Fruit fly (Drosophila melanogaster) whole organism, embryonic: ENCODE measurements around the gene CG14327.
A peak's percentile ranks its signal among the peaks of the same experiment; 100 is the strongest.

Source experiments
- CG10979 ChIP-seq: fragments of 200-800 bp; sonication (Bioruptor generic); optimal IDR thresholded peaks from 2 replicates; lab custom pipeline; 2018; ENCODE audit warnings: missing biosample characterization, mild to moderate bottlenecking, missing genetic modification characterization, moderate library complexity
- CG11504 ChIP-seq: fragments of 200-800 bp; sonication (Bioruptor generic); optimal IDR thresholded peaks from 3 replicates; lab custom pipeline; 2019; ENCODE audit warnings: missing biosample characterization, mild to moderate bottlenecking, missing genetic modification characterization, moderate library complexity
- CG12299 ChIP-seq: fragments of 200-800 bp; sonication (Bioruptor generic); optimal IDR thresholded peaks from 2 replicates; lab custom pipeline; 2018; ENCODE audit warnings: missing biosample characterization, mild to moderate bottlenecking, missing genetic modification characterization
- CG16815 ChIP-seq: fragments of 200-800 bp; sonication (Bioruptor generic); optimal IDR thresholded peaks from 3 replicates; lab custom pipeline; 2017; ENCODE audit warnings: missing biosample characterization, mild to moderate bottlenecking, missing genetic modification characterization
- CG17829 ChIP-seq: fragments of 200-800 bp; optimal IDR thresholded peaks from 2 replicates; lab custom pipeline; 2019; ENCODE audit warnings: missing biosample characterization, mild to moderate bottlenecking, missing genetic modification characterization, moderate library complexity
- CG17912 ChIP-seq: fragments of 200-800 bp; sonication (Bioruptor generic); optimal IDR thresholded peaks from 2 replicates; lab custom pipeline; 2018; ENCODE audit warnings: missing biosample characterization, mild to moderate bottlenecking, missing genetic modification characterization
- CG18262 ChIP-seq: fragments of 200-800 bp; optimal IDR thresholded peaks from 3 replicates; lab custom pipeline; 2019; ENCODE audit warnings: missing biosample characterization, mild to moderate bottlenecking, missing genetic modification characterization, moderate library complexity
- CG18764 ChIP-seq: fragments of 200-800 bp; sonication (Bioruptor generic); optimal IDR thresholded peaks from 3 replicates; lab custom pipeline; 2016; ENCODE audit warnings: missing biosample characterization, missing genetic modification characterization
- CG2202 ChIP-seq: fragments of 200-800 bp; sonication (Bioruptor generic); optimal IDR thresholded peaks from 2 replicates; lab custom pipeline; 2018; ENCODE audit warnings: missing biosample characterization, mild to moderate bottlenecking, missing genetic modification characterization
- CG2712 ChIP-seq: fragments of 200-800 bp; optimal IDR thresholded peaks from 3 replicates; lab custom pipeline; 2019; ENCODE audit warnings: missing biosample characterization, mild to moderate bottlenecking, missing genetic modification characterization, moderate library complexity
- CG32772 ChIP-seq: fragments of 200-800 bp; sonication (Bioruptor generic); IDR thresholded peaks from 2 replicates; pipeline ENCODE4 v1.3.6; 2022; ENCODE audit warnings: missing biosample characterization, missing genetic modification characterization
- CG3407 ChIP-seq: fragments of 200-800 bp; sonication (Bioruptor generic); optimal IDR thresholded peaks from 2 replicates; lab custom pipeline; 2018; ENCODE audit warnings: missing biosample characterization, mild to moderate bottlenecking, missing genetic modification characterization
- CG34224 ChIP-seq: fragments of 200-800 bp; sonication (Bioruptor generic); IDR thresholded peaks from 3 replicates; pipeline ENCODE4 v1.3.6; 2022; ENCODE audit warnings: missing biosample characterization, missing genetic modification characterization; ENCODE audit not compliant: partially characterized antibody
- CG3838 ChIP-seq: fragments of 200-800 bp; sonication (Bioruptor generic); optimal IDR thresholded peaks from 3 replicates; lab custom pipeline; 2016; ENCODE audit warnings: missing biosample characterization, missing genetic modification characterization
- CG4360 ChIP-seq: fragments of 200-800 bp; sonication (Bioruptor generic); IDR thresholded peaks from 2 replicates; pipeline ENCODE4 v1.3.6; 2022; ENCODE audit warnings: missing biosample characterization, missing genetic modification characterization
- CG7987 ChIP-seq: fragments of 200-800 bp; sonication (Bioruptor generic); optimal IDR thresholded peaks from 2 replicates; lab custom pipeline; 2018; ENCODE audit warnings: missing biosample characterization, mild to moderate bottlenecking, missing genetic modification characterization, moderate library complexity
- CG8924 ChIP-seq: fragments of 200-800 bp; optimal IDR thresholded peaks from 3 replicates; lab custom pipeline; 2019; ENCODE audit warnings: missing biosample characterization, mild to moderate bottlenecking, missing genetic modification characterization, moderate library complexity
- CG9215 ChIP-seq: fragments of 200-800 bp; sonication (Bioruptor generic); IDR thresholded peaks from 2 replicates; pipeline ENCODE4 v1.3.6; 2022; ENCODE audit warnings: missing biosample characterization, missing genetic modification characterization
- CrebB ChIP-seq: fragments of 200-800 bp; sonication (Bioruptor generic); optimal IDR thresholded peaks from 3 replicates; lab custom pipeline; 2018; ENCODE audit warnings: missing biosample characterization, mild to moderate bottlenecking, missing genetic modification characterization
- NfI ChIP-seq: fragments of 200-800 bp; sonication (Bioruptor generic); optimal IDR thresholded peaks from 3 replicates; lab custom pipeline; 2018; ENCODE audit warnings: missing biosample characterization, mild to moderate bottlenecking, missing genetic modification characterization, moderate library complexity
- Sry-δ ChIP-seq: fragments of 200-800 bp; sonication (Bioruptor generic); optimal IDR thresholded peaks from 2 replicates; lab custom pipeline; 2016; ENCODE audit warnings: missing biosample characterization, missing genetic modification characterization
- ab ChIP-seq: fragments of 200-800 bp; sonication (Bioruptor generic); optimal IDR thresholded peaks from 2 replicates; lab custom pipeline; 2016; ENCODE audit warnings: missing biosample characterization, missing genetic modification characterization
- bigmax ChIP-seq: fragments of 200-800 bp; sonication (Bioruptor generic); optimal IDR thresholded peaks from 2 replicates; lab custom pipeline; 2018; ENCODE audit warnings: missing biosample characterization, mild to moderate bottlenecking, missing genetic modification characterization
- danr ChIP-seq: fragments of 200-800 bp; sonication (Bioruptor generic); IDR thresholded peaks from 2 replicates; pipeline ENCODE4 v1.3.6; 2022; ENCODE audit warnings: missing biosample characterization, missing genetic modification characterization
- dpn ChIP-seq, 2 experiments: fragments of 200-800 bp; sonication (Bioruptor generic); optimal IDR thresholded peaks; 3 replicates each; lab custom pipeline; 2016; ENCODE audit warnings: missing biosample characterization in 2 of 2, missing genetic modification characterization in 2 of 2
- ems ChIP-seq: fragments of 200-800 bp; sonication (Bioruptor generic); optimal IDR thresholded peaks from 3 replicates; lab custom pipeline; 2016; ENCODE audit warnings: missing biosample characterization, missing genetic modification characterization
- fd64A ChIP-seq: fragments of 200-800 bp; sonication (Bioruptor generic); optimal IDR thresholded peaks from 3 replicates; lab custom pipeline; 2018; ENCODE audit warnings: missing biosample characterization, mild to moderate bottlenecking, missing genetic modification characterization
- gce ChIP-seq: fragments of 200-800 bp; sonication (Bioruptor generic); IDR thresholded peaks from 3 replicates; pipeline ENCODE4 v1.3.6; 2022; ENCODE audit warnings: missing biosample characterization, missing genetic modification characterization
- gcm2 ChIP-seq: fragments of 200-800 bp; sonication (Bioruptor generic); optimal IDR thresholded peaks from 2 replicates; lab custom pipeline; 2016; ENCODE audit warnings: missing biosample characterization, missing genetic modification characterization
- gsb-n ChIP-seq: fragments of 200-800 bp; sonication (Bioruptor generic); optimal IDR thresholded peaks from 3 replicates; lab custom pipeline; 2018; ENCODE audit warnings: missing biosample characterization, mild to moderate bottlenecking, missing genetic modification characterization
- gt ChIP-seq: fragments of 200-800 bp; sonication (Bioruptor generic); IDR thresholded peaks from 2 replicates; pipeline ENCODE4 v1.3.6; 2022; ENCODE audit warnings: missing biosample characterization, missing genetic modification characterization
- jumu ChIP-seq: fragments of 200-800 bp; sonication (Bioruptor generic); optimal IDR thresholded peaks from 3 replicates; lab custom pipeline; 2016; ENCODE audit warnings: missing biosample characterization, missing genetic modification characterization
- lola ChIP-seq, 3 experiments: fragments of >200 bp in 2 of 3; fragments of 200-800 bp in 1 of 3; sonication (Bioruptor generic) in 1 of 3; optimal IDR thresholded peaks; 2 replicates each; lab custom pipeline; 2017 to 2019; ENCODE audit warnings: missing biosample characterization in 3 of 3, missing genetic modification characterization in 3 of 3, mild to moderate bottlenecking in 1 of 3, moderate library complexity in 1 of 3
- prd ChIP-seq, 3 experiments: fragments of >200 bp in 2 of 3; fragments of 200-800 bp in 1 of 3; sonication (Bioruptor generic) in 1 of 3; optimal IDR thresholded peaks in 2 of 3; IDR thresholded peaks in 1 of 3; 2 replicates in 2 of 3; 3 replicates in 1 of 3; pipeline versions ENCODE4 v1.3.6 to Lab custom; 2017 to 2022; ENCODE audit warnings: missing biosample characterization in 1 of 3, missing genetic modification characterization in 1 of 3
- schlank ChIP-seq: fragments of 200-800 bp; sonication (Bioruptor generic); optimal IDR thresholded peaks from 2 replicates; lab custom pipeline; 2018; ENCODE audit warnings: missing biosample characterization, mild to moderate bottlenecking, missing genetic modification characterization
- sens ChIP-seq: fragments of 200-800 bp; sonication (Bioruptor generic); peaks from one replicate; lab custom pipeline; 2016; ENCODE audit warnings: missing biosample characterization, missing genetic modification characterization
- stwl ChIP-seq: fragments of 200-800 bp; sonication (Bioruptor generic); optimal IDR thresholded peaks from 3 replicates; lab custom pipeline; 2018; ENCODE audit warnings: missing biosample characterization, mild to moderate bottlenecking, missing genetic modification characterization, moderate library complexity
- sug ChIP-seq: fragments of 200-800 bp; optimal IDR thresholded peaks from 2 replicates; lab custom pipeline; 2019; ENCODE audit warnings: missing biosample characterization, mild to moderate bottlenecking, missing genetic modification characterization, moderate library complexity
- trh ChIP-seq: fragments of 200-800 bp; sonication (Bioruptor generic); optimal IDR thresholded peaks from 2 replicates; lab custom pipeline; 2016; ENCODE audit warnings: missing biosample characterization, missing genetic modification characterization
- wdn ChIP-seq: fragments of 200-800 bp; sonication (Bioruptor generic); IDR thresholded peaks from 2 replicates; pipeline ENCODE4 v1.3.6; 2022; ENCODE audit warnings: missing biosample characterization, missing genetic modification characterization

CG14327 gene

DNA sequence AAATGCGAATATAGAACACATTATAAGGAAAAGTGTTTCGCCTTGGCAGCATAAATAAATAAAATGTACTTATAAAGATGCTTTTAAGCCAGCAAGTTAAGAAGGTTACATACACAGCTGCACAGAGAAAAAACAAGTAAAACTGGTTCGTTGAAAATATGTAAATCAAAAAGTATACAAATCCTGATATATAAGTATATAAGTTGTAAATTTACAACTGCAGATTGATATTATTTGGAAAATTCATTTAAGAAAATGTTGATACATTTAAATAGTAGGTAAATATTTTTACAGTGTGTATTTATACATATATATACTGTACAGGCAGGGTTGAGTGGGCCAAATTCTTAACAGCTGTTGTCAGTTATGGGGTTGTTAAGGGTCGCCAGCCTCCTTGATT lies 48.7 kb upstream of the CG14327 start (continued):
- no peak for TF ChIP-seq gcm2
- TF ChIP-seq NfI = no peak
- no peak for TF ChIP-seq danr (GFP tag; lab: Robert Waterston, UW)
- TF ChIP-seq CG2202 (tag; lab: Kevin White, UChicago) = no peak
- TF ChIP-seq CG17912 (GFP tag; lab: Kevin White, UChicago) = no peak
- no peak for TF ChIP-seq CG34224 (GFP tag; lab: Robert Waterston, UW)
- TF ChIP-seq CG3407 (GFP tag; lab: Kevin White, UChicago) = no peak
- peak; percentile 8 for TF ChIP-seq gsb-n (tag; lab: Kevin White, UChicago)
- TF ChIP-seq CG3838 (GFP tag; lab: Kevin White, UChicago) = no peak
- TF ChIP-seq lola (GFP tag; optimal IDR thresholded peaks at IDR 0.05; lab: Kevin White, UChicago) = peak in 1 of 3 experiments; percentile 29
- no peak for TF ChIP-seq bigmax
- no peak for TF ChIP-seq gce (GFP tag; lab: Robert Waterston, UW)
- TF ChIP-seq CG9215 (GFP tag; lab: Robert Waterston, UW) = no peak
- TF ChIP-seq CG2712 (tag; lab: Kevin White, UChicago) = peak; percentile 52
- TF ChIP-seq fd64A (GFP tag; lab: Kevin White, UChicago) = no peak
- no peak for TF ChIP-seq Sry-δ
- TF ChIP-seq CG12299 = no peak
- TF ChIP-seq CrebB (tag; lab: Kevin White, UChicago) = no peak
- no peak for TF ChIP-seq CG16815 (GFP tag; lab: Kevin White, UChicago)
- no peak for TF ChIP-seq trh
- TF ChIP-seq CG32772 (GFP tag; lab: Robert Waterston, UW) = no peak
- no peak for TF ChIP-seq ab (GFP tag; lab: Kevin White, UChicago)
- TF ChIP-seq schlank = no peak
- no peak for TF ChIP-seq gt (GFP tag; lab: Robert Waterston, UW)
- TF ChIP-seq sug (tag; lab: Kevin White, UChicago) = no peak
- TF ChIP-seq wdn (GFP tag; lab: Robert Waterston, UW) = no peak
- no peak for TF ChIP-seq CG4360 (GFP tag; lab: Robert Waterston, UW)
- no peak for TF ChIP-seq CG11504 (tag; lab: Kevin White, UChicago)
- no peak for TF ChIP-seq jumu (GFP tag; lab: Kevin White, UChicago)
- peak; percentile 76 for TF ChIP-seq sens (GFP tag; lab: Kevin White, UChicago)
- no peak for TF ChIP-seq CG7987 (GFP tag; lab: Kevin White, UChicago)
- no peak for TF ChIP-seq CG8924 (tag; lab: Kevin White, UChicago)
- no peak for TF ChIP-seq dpn (GFP tag; optimal IDR thresholded peaks at IDR 0.05; lab: Kevin White, UChicago)
- TF ChIP-seq CG18262 (tag; lab: Kevin White, UChicago) = peak; percentile 51
- TF ChIP-seq CG10979 = peak; percentile 42
- no peak for TF ChIP-seq CG18764 (GFP tag; lab: Kevin White, UChicago)
- TF ChIP-seq CG17829 (tag; lab: Kevin White, UChicago) = peak; percentile 26
- TF ChIP-seq ems (GFP tag; lab: Kevin White, UChicago) = no peak
- TF ChIP-seq stwl = no peak
- no peak for TF ChIP-seq prd (optimal IDR thresholded peaks at IDR 0.05; lab: Kevin White, UChicago)
- TF ChIP-seq prd (GFP tag; IDR thresholded peaks at IDR 0.05; lab: Robert Waterston, UW) = peak; percentile 49; the same call in 1 of the 3 replicates
